Worm (Caenorhabditis elegans) whole organism, L2 larva: ENCODE results near the gene K02E7.11.

Experiments used
- C34F6.9 ChIP-seq: fragments of 150-350 bp; optimal IDR thresholded peaks from 2 replicates; lab custom pipeline; 2014; ENCODE audit warnings: missing biosample characterization, missing genetic modification characterization
- F13H6.1 ChIP-seq: sonication (generic microtip); optimal IDR thresholded peaks from 2 replicates; lab custom pipeline; 2016; ENCODE audit warnings: missing genetic modification characterization, missing compliant biosample characterization
- Y55F3AM.14 ChIP-seq: fragments of 200-800 bp; sonication (Bioruptor generic); optimal IDR thresholded peaks from 2 replicates; lab custom pipeline; 2018; ENCODE audit warnings: mild to moderate bottlenecking, missing genetic modification characterization, missing compliant biosample characterization
- alr-1 ChIP-seq: fragments of 150-350 bp; optimal IDR thresholded peaks from 2 replicates; lab custom pipeline; 2014; ENCODE audit warnings: missing biosample characterization, missing genetic modification characterization
- aly-2 ChIP-seq: fragments of 150-350 bp; optimal IDR thresholded peaks from 2 replicates; lab custom pipeline; 2014; ENCODE audit warnings: missing biosample characterization, missing genetic modification characterization
- ama-1 ChIP-seq: fragments of 150-350 bp; optimal IDR thresholded peaks from 2 replicates; lab custom pipeline; 2018; ENCODE audit warnings: inconsistent platforms
- blmp-1 ChIP-seq: sonication (generic microtip); optimal IDR thresholded peaks from 2 replicates; lab custom pipeline; 2017; ENCODE audit warnings: missing genetic modification characterization, mild to moderate bottlenecking, missing compliant biosample characterization, antibody characterized with exemption, moderate library complexity; ENCODE audit not compliant: insufficient read depth
- ceh-16 ChIP-seq: fragments of 150-350 bp; optimal IDR thresholded peaks from 2 replicates; lab custom pipeline; 2014; ENCODE audit warnings: missing biosample characterization, missing genetic modification characterization
- crh-2 ChIP-seq: sonication (generic microtip); optimal IDR thresholded peaks from 2 replicates; lab custom pipeline; 2017; ENCODE audit warnings: missing biosample characterization, missing genetic modification characterization
- dmd-4 ChIP-seq: sonication (generic microtip); optimal IDR thresholded peaks from 2 replicates; lab custom pipeline; 2017; ENCODE audit warnings: missing biosample characterization, missing genetic modification characterization
- egl-27 ChIP-seq: sonication (generic microtip); optimal IDR thresholded peaks from 3 replicates; lab custom pipeline; 2017; ENCODE audit warnings: missing biosample characterization, missing genetic modification reagents, missing genetic modification characterization
- elt-1 ChIP-seq: fragments of 150-350 bp; optimal IDR thresholded peaks from 2 replicates; lab custom pipeline; 2014; ENCODE audit warnings: missing biosample characterization, missing genetic modification characterization
- elt-3 ChIP-seq: sonication (generic microtip); optimal IDR thresholded peaks from 2 replicates; lab custom pipeline; 2017; ENCODE audit warnings: missing biosample characterization, missing genetic modification characterization
- fos-1 ChIP-seq: fragments of 150-350 bp; optimal IDR thresholded peaks from 2 replicates; lab custom pipeline; 2014; ENCODE audit warnings: missing biosample characterization, missing genetic modification characterization
- gmeb-1 ChIP-seq: fragments of 150-350 bp; optimal IDR thresholded peaks from 2 replicates; lab custom pipeline; 2014; ENCODE audit warnings: missing biosample characterization, missing genetic modification characterization
- lin-11 ChIP-seq: fragments of 150-350 bp; sonication (generic microtip); optimal IDR thresholded peaks from 2 replicates; lab custom pipeline; 2014; ENCODE audit warnings: missing biosample characterization, missing genetic modification characterization, inconsistent platforms, mixed read lengths
- lin-13 ChIP-seq: fragments of 150-350 bp; optimal IDR thresholded peaks from 2 replicates; lab custom pipeline; 2014; ENCODE audit warnings: missing biosample characterization, missing genetic modification reagents, missing genetic modification characterization
- lin-39 ChIP-seq: fragments of 150-350 bp; optimal IDR thresholded peaks from 2 replicates; lab custom pipeline; 2014; ENCODE audit warnings: missing biosample characterization, missing genetic modification reagents, missing genetic modification characterization
- lsy-2 ChIP-seq, 2 experiments: fragments of 150-350 bp in 1 of 2; sonication (generic microtip) in 1 of 2; optimal IDR thresholded peaks; 2 replicates each; lab custom pipeline; 2014 to 2017; ENCODE audit warnings: missing biosample characterization in 2 of 2, missing genetic modification characterization in 2 of 2
- mab-5 ChIP-seq: fragments of 150-350 bp; optimal IDR thresholded peaks from 2 replicates; lab custom pipeline; 2014; ENCODE audit warnings: missing biosample characterization, missing genetic modification characterization
- mdl-1 ChIP-seq, 2 experiments: fragments of 150-350 bp in 1 of 2; sonication (generic microtip) in 1 of 2; optimal IDR thresholded peaks; 2 replicates each; lab custom pipeline; 2017; ENCODE audit warnings: missing biosample characterization in 2 of 2, missing genetic modification characterization in 2 of 2
- nhr-10 ChIP-seq: sonication (generic microtip); optimal IDR thresholded peaks from 2 replicates; lab custom pipeline; 2017; ENCODE audit warnings: missing biosample characterization, missing genetic modification characterization
- nhr-11 ChIP-seq: fragments of 150-350 bp; optimal IDR thresholded peaks from 2 replicates; lab custom pipeline; 2014; ENCODE audit warnings: missing biosample characterization, missing genetic modification characterization
- nhr-12 ChIP-seq: fragments of 150-350 bp; optimal IDR thresholded peaks from 2 replicates; lab custom pipeline; 2014; ENCODE audit warnings: missing biosample characterization, missing genetic modification characterization
- nhr-129 ChIP-seq: fragments of 150-350 bp; optimal IDR thresholded peaks from 2 replicates; lab custom pipeline; 2014; ENCODE audit warnings: missing biosample characterization, missing genetic modification characterization
- nhr-21 ChIP-seq: fragments of 150-350 bp; optimal IDR thresholded peaks from 2 replicates; lab custom pipeline; 2014; ENCODE audit warnings: missing biosample characterization, missing genetic modification characterization
- nhr-237 ChIP-seq: fragments of 150-350 bp; optimal IDR thresholded peaks from 2 replicates; lab custom pipeline; 2014; ENCODE audit warnings: missing biosample characterization, missing genetic modification characterization
- nhr-25 ChIP-seq: fragments of 150-350 bp; sonication (generic microtip); optimal IDR thresholded peaks from 3 replicates; lab custom pipeline; 2014; ENCODE audit warnings: missing biosample characterization, missing genetic modification characterization
- nhr-6 ChIP-seq: fragments of 150-350 bp; optimal IDR thresholded peaks from 2 replicates; lab custom pipeline; 2014; ENCODE audit warnings: missing biosample characterization, missing genetic modification characterization
- nhr-77 ChIP-seq: fragments of 150-350 bp; optimal IDR thresholded peaks from 2 replicates; lab custom pipeline; 2014; ENCODE audit warnings: missing biosample characterization, missing genetic modification characterization
- peb-1 ChIP-seq: fragments of 150-350 bp; optimal IDR thresholded peaks from 2 replicates; lab custom pipeline; 2014; ENCODE audit warnings: missing biosample characterization, missing genetic modification characterization
- sem-4 ChIP-seq: fragments of 150-350 bp; optimal IDR thresholded peaks from 2 replicates; lab custom pipeline; 2014; ENCODE audit warnings: missing biosample characterization, missing genetic modification reagents, missing genetic modification characterization
- skn-1 ChIP-seq: sonication (generic microtip); optimal IDR thresholded peaks from 2 replicates; lab custom pipeline; 2017; ENCODE audit warnings: missing biosample characterization, missing genetic modification characterization
- sma-3 ChIP-seq: sonication (generic microtip); optimal IDR thresholded peaks from 2 replicates; lab custom pipeline; 2016; ENCODE audit warnings: missing genetic modification reagents, missing genetic modification characterization, missing compliant biosample characterization
- sma-9 ChIP-seq, 2 experiments: fragments of 150-350 bp in 1 of 2; sonication (generic microtip) in 1 of 2; optimal IDR thresholded peaks; 2 replicates each; lab custom pipeline; 2014 to 2016; ENCODE audit warnings: missing genetic modification characterization in 2 of 2, mild to moderate bottlenecking in 1 of 2, missing biosample characterization in 1 of 2, missing compliant biosample characterization in 1 of 2, missing genetic modification reagents in 1 of 2, moderate library complexity in 1 of 2
- snpc-4 ChIP-seq: fragments of 150-350 bp; optimal IDR thresholded peaks from 2 replicates; lab custom pipeline; 2014; ENCODE audit warnings: missing biosample characterization, missing genetic modification characterization
- unc-55 ChIP-seq: fragments of 150-350 bp; sonication (generic microtip); optimal IDR thresholded peaks from 3 replicates; lab custom pipeline; 2014; ENCODE audit warnings: missing biosample characterization, missing genetic modification reagents, missing genetic modification characterization
- zag-1 ChIP-seq: fragments of 150-350 bp; optimal IDR thresholded peaks from 2 replicates; lab custom pipeline; 2014; ENCODE audit warnings: missing biosample characterization, missing genetic modification characterization
- ztf-4 ChIP-seq: fragments of 150-350 bp; optimal IDR thresholded peaks from 2 replicates; lab custom pipeline; 2014; ENCODE audit warnings: missing biosample characterization, missing genetic modification characterization

Gene K02E7.11

ce11 chrII:1103484-1104100, 28.3 kb upstream of the K02E7.11 start:
- TF ChIP-seq lsy-2 (tag; optimal IDR thresholded peaks at IDR 0.05; lab: Kevin White, UChicago) = no peak
- TF ChIP-seq mab-5 (tag; lab: Kevin White, UChicago) = no peak
- TF ChIP-seq gmeb-1 (tag; lab: Kevin White, UChicago) = peak; percentile 62
- TF ChIP-seq ama-1 (lab: Kevin White, UChicago) = no peak
- TF ChIP-seq peb-1 = no peak
- no peak for TF ChIP-seq blmp-1 (tag; lab: Kevin White, UChicago)
- no peak for TF ChIP-seq aly-2 (tag; lab: Kevin White, UChicago)
- no peak for TF ChIP-seq mdl-1 (tag; optimal IDR thresholded peaks at IDR 0.05; lab: Kevin White, UChicago)
- TF ChIP-seq nhr-10 (tag; lab: Kevin White, UChicago) = no peak
- TF ChIP-seq elt-3 (tag; lab: Kevin White, UChicago) = no peak
- no peak for TF ChIP-seq lin-11 (tag; lab: Kevin White, UChicago)
- no peak for TF ChIP-seq ztf-4 (tag; lab: Kevin White, UChicago)
- no peak for TF ChIP-seq alr-1
- TF ChIP-seq skn-1 = no peak
- TF ChIP-seq sma-9 (GFP tag; optimal IDR thresholded peaks at IDR 0.05; lab: Kevin White, UChicago) = peak; percentile 88
- TF ChIP-seq sma-9 (tag; optimal IDR thresholded peaks at IDR 0.05; lab: Kevin White, UChicago) = no peak
- peak; percentile 43 for TF ChIP-seq crh-2 (tag; lab: Kevin White, UChicago)
- no peak for TF ChIP-seq nhr-11
- no peak for TF ChIP-seq C34F6.9 (tag; lab: Kevin White, UChicago)
- no peak for TF ChIP-seq Y55F3AM.14 (GFP tag; lab: Kevin White, UChicago)
- no peak for TF ChIP-seq dmd-4 (tag; lab: Kevin White, UChicago)
- no peak for TF ChIP-seq nhr-129 (tag; lab: Kevin White, UChicago)
- TF ChIP-seq egl-27 (tag; lab: Kevin White, UChicago) = peak; percentile 58
- TF ChIP-seq nhr-237 = no peak
- no peak for TF ChIP-seq nhr-12 (tag; lab: Kevin White, UChicago)
- no peak for TF ChIP-seq lin-39 (tag; lab: Kevin White, UChicago)
- TF ChIP-seq nhr-25 (tag; lab: Kevin White, UChicago) = no peak
- no peak for TF ChIP-seq nhr-21 (tag; lab: Kevin White, UChicago)
- no peak for TF ChIP-seq nhr-6 (tag; lab: Kevin White, UChicago)
- TF ChIP-seq F13H6.1 (tag; lab: Kevin White, UChicago) = peak; percentile 25
- TF ChIP-seq sma-3 (GFP tag; lab: Kevin White, UChicago) = peak; percentile 63
- peak; percentile 100 for TF ChIP-seq fos-1
- no peak for TF ChIP-seq nhr-77 (tag; lab: Kevin White, UChicago)
- TF ChIP-seq ceh-16 = no peak
- TF ChIP-seq lin-13 (GFP tag; lab: Kevin White, UChicago) = no peak
- no peak for TF ChIP-seq elt-1 (tag; lab: Kevin White, UChicago)
- no peak for TF ChIP-seq sem-4 (tag; lab: Kevin White, UChicago)
- TF ChIP-seq, all 48 proteins: peak for 7

DNA sequence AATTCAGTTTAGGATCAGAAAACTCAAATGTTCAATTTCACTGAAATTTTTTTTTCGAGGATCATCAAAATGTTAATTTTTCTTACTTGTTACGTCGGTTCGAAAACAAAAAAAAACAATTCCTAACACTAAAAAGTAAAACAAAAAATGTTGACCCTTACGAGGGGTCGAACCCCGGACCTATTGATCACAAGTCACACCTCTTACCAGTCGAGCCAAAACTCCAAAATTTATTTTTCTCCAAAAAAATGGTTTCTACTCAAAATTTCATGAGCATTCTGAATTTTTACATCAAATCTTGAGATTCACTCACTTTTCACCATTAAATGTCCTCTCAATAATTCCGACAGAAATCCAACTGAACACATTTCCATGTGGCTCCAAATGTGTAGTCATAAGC, 26.9 kb upstream of the K02E7.11 start:
- TF ChIP-seq ztf-4 (tag; lab: Kevin White, UChicago) = no peak
- TF ChIP-seq mab-5 (tag; lab: Kevin White, UChicago) = no peak
- no peak for TF ChIP-seq gmeb-1 (tag; lab: Kevin White, UChicago)
- TF ChIP-seq snpc-4 (tag; lab: Kevin White, UChicago) = no peak
- no peak for TF ChIP-seq unc-55 (GFP tag; lab: Kevin White, UChicago)
- TF ChIP-seq ama-1 (lab: Kevin White, UChicago) = no peak

DNA sequence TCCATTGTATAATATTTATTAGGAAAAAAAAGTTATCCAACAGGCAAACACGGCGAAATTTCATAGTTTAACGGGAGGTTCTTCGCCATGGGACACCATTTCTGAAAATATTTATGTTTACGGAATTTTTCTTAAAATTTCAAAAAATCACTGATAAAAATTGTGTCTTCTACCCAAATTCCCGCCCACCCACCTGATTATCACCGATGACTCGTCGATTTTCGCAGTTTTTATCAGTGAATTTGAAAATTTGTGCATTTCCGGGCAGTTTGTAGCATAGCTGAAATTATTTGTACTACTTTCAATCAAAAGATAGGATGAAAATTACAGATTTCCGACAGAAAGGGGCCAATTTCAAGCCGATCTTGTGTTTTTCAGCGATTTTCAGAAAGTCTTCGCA, 26.1 kb upstream of the K02E7.11 start:
- TF ChIP-seq fos-1 = peak; percentile 75
- TF ChIP-seq crh-2 (tag; lab: Kevin White, UChicago) = no peak

ce11 chrII:1100719-1101118, 25.4 kb upstream of the K02E7.11 start, which contains the start of gene pho-14:
Gene pho-14, minus strand, starts transcription at chrII:1100819.
- TF ChIP-seq nhr-12 (tag; lab: Kevin White, UChicago) (no peak), sma-9 (GFP tag; optimal IDR thresholded peaks at IDR 0.05; lab: Kevin White, UChicago) (no peak), sma-9 (tag; optimal IDR thresholded peaks at IDR 0.05; lab: Kevin White, UChicago) (no peak), sma-3 (GFP tag; lab: Kevin White, UChicago) (no peak), nhr-77 (tag; lab: Kevin White, UChicago) (no peak), zag-1 (tag; lab: Kevin White, UChicago) (no peak), skn-1 (no peak), ceh-16 (no peak)
